Comparison of ENCODE assay signal across 2 fruit fly cellular contexts in the genomic region with DNA sequence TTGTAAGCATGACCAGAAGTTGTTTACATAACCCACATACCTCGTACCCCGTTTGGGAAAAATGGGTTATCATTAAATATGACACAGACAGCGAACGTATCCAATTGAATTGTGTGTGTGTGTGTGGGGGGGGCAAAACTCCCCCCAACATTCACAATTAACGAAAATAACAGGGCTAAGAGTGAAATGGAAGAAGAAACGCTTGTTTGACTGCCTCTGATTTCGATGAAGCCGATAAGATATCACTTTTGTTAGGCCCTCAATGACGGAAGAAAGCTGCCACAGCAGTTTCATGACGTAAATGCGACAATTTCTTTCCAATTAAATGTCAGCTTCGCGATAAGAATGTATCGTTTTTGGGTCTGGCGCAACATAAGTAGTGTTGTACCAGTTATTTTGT.
TF ChIP-seq lines count a peak whose summit lies in the region.

No protein-coding gene starts in this region.

- no peak for TF ChIP-seq CTCF in whole organism, embryonic (GFP tag; optimal IDR thresholded peaks at IDR 0.05; lab: Kevin White, UChicago)

TF ChIP-seq in whole organism, embryonic, 481 proteins besides CTCF, POLR2A, EP300 and RAD21:
- no peak for TF ChIP-seq unpg (GFP tag; optimal IDR thresholded peaks at IDR 0.05; lab: Kevin White, UChicago)
- peak; percentile 44 for TF ChIP-seq cg (GFP tag; optimal IDR thresholded peaks at IDR 0.05; lab: Kevin White, UChicago)
- peak in 1 of 2 experiments; percentile 42 for TF ChIP-seq Pdp1 (GFP tag; optimal IDR thresholded peaks at IDR 0.05; lab: Kevin White, UChicago)
- TF ChIP-seq sim (GFP tag; IDR thresholded peaks at IDR 0.05; lab: Robert Waterston, UW) = no peak
- TF ChIP-seq grn (GFP tag; optimal IDR thresholded peaks at IDR 0.05; lab: Kevin White, UChicago) = peak; percentile 92
- peak; percentile 65 for TF ChIP-seq Awh (GFP tag; IDR thresholded peaks at IDR 0.05; lab: Robert Waterston, UW)
- TF ChIP-seq CG7745 (tag; optimal IDR thresholded peaks at IDR 0.05; lab: Kevin White, UChicago) = no peak
- TF ChIP-seq CG11504 (tag; optimal IDR thresholded peaks at IDR 0.05; lab: Kevin White, UChicago) = no peak
- TF ChIP-seq CG17328 (GFP tag; IDR thresholded peaks at IDR 0.05; lab: Robert Waterston, UW) = no peak
- peak; percentile 32 for TF ChIP-seq CG12769 (tag; optimal IDR thresholded peaks at IDR 0.05; lab: Kevin White, UChicago)
- no peak for TF ChIP-seq gfzf (GFP tag; optimal IDR thresholded peaks at IDR 0.05; lab: Kevin White, UChicago)
- peak in 1 of 3 experiments; percentile 27 for TF ChIP-seq Stat92E (GFP tag; optimal IDR thresholded peaks at IDR 0.05; lab: Kevin White, UChicago)
- peak; percentile 71 for TF ChIP-seq sens-2 (GFP tag; IDR thresholded peaks at IDR 0.05; lab: Robert Waterston, UW)
- peak; percentile 49; the same call in 1 of the 2 replicates for TF ChIP-seq crol (GFP tag; IDR thresholded peaks at IDR 0.05; lab: Robert Waterston, UW)
- peak; percentile 45 for TF ChIP-seq sd (tag; optimal IDR thresholded peaks at IDR 0.05; lab: Kevin White, UChicago)

TF ChIP-seq in whole organism, prepupa, 60 proteins besides CTCF, POLR2A, EP300 and RAD21:
- peak; percentile 42 for TF ChIP-seq Eip78C (GFP tag; lab: Kevin White, UChicago)
- TF ChIP-seq lz (GFP tag; optimal IDR thresholded peaks at IDR 0.05; lab: Kevin White, UChicago) = no peak
- no peak for TF ChIP-seq CG9139 (GFP tag; optimal IDR thresholded peaks at IDR 0.05; lab: Kevin White, UChicago)
- TF ChIP-seq CG6854 (GFP tag; optimal IDR thresholded peaks at IDR 0.05; lab: Kevin White, UChicago) = peak; percentile 23
- TF ChIP-seq acj6 (GFP tag; optimal IDR thresholded peaks at IDR 0.05; lab: Kevin White, UChicago) = no peak
- no peak for TF ChIP-seq CG6276 (GFP tag; optimal IDR thresholded peaks at IDR 0.05; lab: Kevin White, UChicago)
- no peak for TF ChIP-seq CG11294 (GFP tag; IDR thresholded peaks at IDR 0.05; lab: Robert Waterston, UW)
- no peak for TF ChIP-seq CG8632 (GFP tag; optimal IDR thresholded peaks at IDR 0.05; lab: Kevin White, UChicago)
- no peak for TF ChIP-seq Smox (GFP tag; optimal IDR thresholded peaks at IDR 0.05; lab: Kevin White, UChicago)
- no peak for TF ChIP-seq OdsH (GFP tag; optimal IDR thresholded peaks at IDR 0.05; lab: Kevin White, UChicago)
- TF ChIP-seq CG10631 (GFP tag; optimal IDR thresholded peaks at IDR 0.05; lab: Kevin White, UChicago) = no peak
- no peak for TF ChIP-seq Eip75B (GFP tag; optimal IDR thresholded peaks at IDR 0.05; lab: Kevin White, UChicago)
- no peak for TF ChIP-seq CG8119 (GFP tag; IDR thresholded peaks at IDR 0.05; lab: Robert Waterston, UW)
- no peak for TF ChIP-seq cyc (GFP tag; optimal IDR thresholded peaks at IDR 0.05; lab: Kevin White, UChicago)
- TF ChIP-seq CG6792 (GFP tag; optimal IDR thresholded peaks at IDR 0.05; lab: Kevin White, UChicago) = no peak
- no peak for TF ChIP-seq svp (GFP tag; lab: Kevin White, UChicago)
- no peak for TF ChIP-seq Met (GFP tag; optimal IDR thresholded peaks at IDR 0.05; lab: Kevin White, UChicago)
- no peak for TF ChIP-seq Sox15 (GFP tag; optimal IDR thresholded peaks at IDR 0.05; lab: Kevin White, UChicago)
- TF ChIP-seq CG16779 (tag; optimal IDR thresholded peaks at IDR 0.05; lab: Kevin White, UChicago) = no peak
- no peak for TF ChIP-seq CG3919 (GFP tag; optimal IDR thresholded peaks at IDR 0.05; lab: Kevin White, UChicago)
- TF ChIP-seq fkh (GFP tag; optimal IDR thresholded peaks at IDR 0.05; lab: Kevin White, UChicago) = peak; percentile 46
- no peak for TF ChIP-seq Ets96B (tag; optimal IDR thresholded peaks at IDR 0.05; lab: Kevin White, UChicago)
- no peak for TF ChIP-seq Sox14 (GFP tag; optimal IDR thresholded peaks at IDR 0.05; lab: Kevin White, UChicago)
